Fruit fly (Drosophila melanogaster) whole organism, adult: ENCODE results near the gene CG32669.

Source experiments
- CG11617 ChIP-seq: fragments of 200-800 bp; sonication (Bioruptor generic); optimal IDR thresholded peaks from 2 replicates; lab custom pipeline; 2017; ENCODE audit warnings: mild to moderate bottlenecking, missing biosample characterization, missing genetic modification reagents, missing genetic modification characterization
- CG12768 ChIP-seq: fragments of 200-800 bp; sonication (Bioruptor generic); optimal IDR thresholded peaks from 2 replicates; lab custom pipeline; 2017; ENCODE audit warnings: missing biosample characterization, missing genetic modification characterization, mild to moderate bottlenecking, moderate library complexity, missing genetic modification reagents
- CG14711 ChIP-seq: fragments of 200-800 bp; sonication (Bioruptor generic); optimal IDR thresholded peaks from 2 replicates; lab custom pipeline; 2018; ENCODE audit warnings: missing biosample characterization, mild to moderate bottlenecking, missing genetic modification characterization, moderate library complexity
- CG1620 ChIP-seq: fragments of 200-800 bp; sonication (Bioruptor generic); optimal IDR thresholded peaks from 2 replicates; lab custom pipeline; 2016; ENCODE audit warnings: missing biosample characterization, missing genetic modification characterization
- CG33017 ChIP-seq: fragments of 200-800 bp; sonication (Bioruptor generic); optimal IDR thresholded peaks from 2 replicates; lab custom pipeline; 2018; ENCODE audit warnings: missing biosample characterization, mild to moderate bottlenecking, missing genetic modification characterization, moderate library complexity
- CG5204 ChIP-seq: fragments of 200-800 bp; sonication (Bioruptor generic); optimal IDR thresholded peaks from 2 replicates; lab custom pipeline; 2016; ENCODE audit warnings: missing biosample characterization, missing genetic modification characterization
- CG7045 ChIP-seq: fragments of 200-800 bp; sonication (Bioruptor generic); optimal IDR thresholded peaks from 2 replicates; lab custom pipeline; 2017; ENCODE audit warnings: missing biosample characterization, mild to moderate bottlenecking, missing genetic modification characterization
- CG7101 ChIP-seq: fragments of 200-800 bp; sonication (Bioruptor generic); optimal IDR thresholded peaks from 2 replicates; lab custom pipeline; 2018; ENCODE audit warnings: missing biosample characterization, mild to moderate bottlenecking, missing genetic modification characterization, moderate library complexity
- Clk ChIP-seq: fragments of 200-800 bp; sonication (Bioruptor generic); optimal IDR thresholded peaks from 2 replicates; lab custom pipeline; 2017; ENCODE audit warnings: missing biosample characterization, missing genetic modification characterization
- Crg-1 ChIP-seq: fragments of 200-800 bp; sonication (Bioruptor generic); optimal IDR thresholded peaks from 2 replicates; lab custom pipeline; 2016; ENCODE audit warnings: missing biosample characterization, missing genetic modification characterization
- Hr96 ChIP-seq: fragments of 200-800 bp; sonication (Bioruptor generic); optimal IDR thresholded peaks from 2 replicates; lab custom pipeline; 2016; ENCODE audit warnings: missing biosample characterization, missing genetic modification characterization
- Mnt ChIP-seq: fragments of 200-800 bp; sonication (Bioruptor generic); optimal IDR thresholded peaks from 2 replicates; lab custom pipeline; 2016; ENCODE audit warnings: missing biosample characterization, mild to moderate bottlenecking, missing genetic modification characterization
- bab1 ChIP-seq: fragments of 200-800 bp; sonication (Bioruptor generic); optimal IDR thresholded peaks from 3 replicates; lab custom pipeline; 2019; ENCODE audit warnings: missing biosample characterization, mild to moderate bottlenecking, missing genetic modification characterization, moderate library complexity
- cic ChIP-seq: fragments of 200-800 bp; sonication (Bioruptor generic); optimal IDR thresholded peaks from 2 replicates; lab custom pipeline; 2017; ENCODE audit warnings: missing biosample characterization, mild to moderate bottlenecking, missing genetic modification characterization, moderate library complexity
- cnc ChIP-seq, 2 experiments: fragments of >200 bp; optimal IDR thresholded peaks; 2 replicates each; lab custom pipeline; 2017
- kay ChIP-seq: fragments of 200-800 bp; sonication (Bioruptor generic); peaks from one replicate; lab custom pipeline; 2016; ENCODE audit warnings: missing biosample characterization, missing genetic modification characterization, borderline replicate concordance
- ovo ChIP-seq: fragments of 200-800 bp; sonication (Bioruptor generic); optimal IDR thresholded peaks from 2 replicates; lab custom pipeline; 2016; ENCODE audit warnings: missing biosample characterization, missing genetic modification characterization
- pad ChIP-seq: fragments of 200-800 bp; sonication (Bioruptor generic); optimal IDR thresholded peaks from 3 replicates; lab custom pipeline; 2017; ENCODE audit warnings: missing biosample characterization, missing genetic modification characterization, mild to moderate bottlenecking, moderate library complexity, missing genetic modification reagents
- tj ChIP-seq: fragments of 200-800 bp; sonication (Bioruptor generic); optimal IDR thresholded peaks from 3 replicates; lab custom pipeline; 2017; ENCODE audit warnings: missing biosample characterization, mild to moderate bottlenecking, missing genetic modification characterization, moderate library complexity
- toe ChIP-seq: fragments of 200-800 bp; sonication (Bioruptor generic); optimal IDR thresholded peaks from 2 replicates; lab custom pipeline; 2016; ENCODE audit warnings: missing biosample characterization, missing genetic modification characterization

CG32669 gene

DNA sequence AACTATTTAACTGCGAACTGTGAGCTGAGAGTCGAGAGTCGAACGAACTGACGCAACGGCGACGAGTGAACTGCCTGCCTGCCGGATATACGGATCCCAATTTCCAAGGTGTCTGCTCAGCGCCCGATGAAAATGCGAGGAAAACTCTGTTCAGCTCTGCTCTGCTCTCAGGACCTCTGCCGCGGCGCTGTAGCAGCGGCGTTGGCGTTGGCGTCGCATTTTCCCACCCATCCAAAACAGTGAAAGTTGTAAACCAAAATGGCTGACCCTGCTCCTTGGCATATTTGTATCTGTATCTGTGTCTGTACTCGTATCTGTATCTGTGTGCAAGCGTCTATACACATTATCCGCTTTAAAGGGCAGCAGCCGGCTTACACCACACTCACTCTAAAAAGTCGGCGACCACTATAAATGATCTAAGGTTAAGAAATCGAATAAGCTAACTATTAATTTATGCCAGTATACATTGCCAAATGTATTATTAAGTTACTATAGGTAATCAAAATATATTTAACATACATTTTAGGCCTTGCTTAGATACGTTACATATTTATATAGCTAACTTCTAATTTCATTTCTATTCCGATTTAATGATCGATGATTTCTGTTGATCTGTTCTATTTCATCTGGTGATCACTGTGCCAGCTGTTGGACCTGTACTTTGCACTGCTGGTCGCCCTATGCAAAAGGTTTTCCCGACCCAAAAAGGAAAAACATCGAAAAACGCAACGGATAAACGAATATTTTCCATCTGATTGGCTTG lies 22.0 kb downstream of the CG32669 start:
- TF ChIP-seq kay (GFP tag; lab: Kevin White, UChicago) (no peak), Mnt (no peak), CG14711 (tag; lab: Kevin White, UChicago) (no peak), ovo (no peak)

DNA sequence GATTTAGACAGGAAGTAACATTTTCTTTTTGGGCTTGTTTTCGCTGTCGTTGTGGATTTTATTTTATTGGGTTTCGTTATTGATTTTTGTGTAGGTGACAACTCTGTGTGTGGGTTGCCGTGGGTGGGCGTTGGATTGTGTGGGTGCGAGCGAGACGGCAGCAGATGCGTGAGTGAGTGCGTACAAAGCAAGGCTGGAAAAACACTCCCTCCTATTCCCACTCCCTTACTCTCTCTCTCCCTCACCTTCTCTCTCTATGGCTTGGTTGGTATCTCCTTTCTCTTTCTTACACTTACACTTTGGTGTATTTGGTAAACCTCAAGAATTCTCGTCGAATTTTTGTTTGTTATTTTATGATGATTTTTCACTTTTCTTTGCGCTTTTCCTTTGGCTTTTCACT lies 22.8 kb downstream of the CG32669 start:
- TF ChIP-seq kay (GFP tag; lab: Kevin White, UChicago), result no peak
- no peak for TF ChIP-seq Hr96 (GFP tag; lab: Kevin White, UChicago)
- no peak for TF ChIP-seq CG12768 (GFP tag; lab: Kevin White, UChicago)
- no peak for TF ChIP-seq tj (GFP tag; lab: Kevin White, UChicago)
- no peak for TF ChIP-seq CG7045 (GFP tag; lab: Kevin White, UChicago)
- TF ChIP-seq Mnt, result no peak
- no peak for TF ChIP-seq ovo
- TF ChIP-seq CG14711 (tag; lab: Kevin White, UChicago), result peak; percentile 27

DNA sequence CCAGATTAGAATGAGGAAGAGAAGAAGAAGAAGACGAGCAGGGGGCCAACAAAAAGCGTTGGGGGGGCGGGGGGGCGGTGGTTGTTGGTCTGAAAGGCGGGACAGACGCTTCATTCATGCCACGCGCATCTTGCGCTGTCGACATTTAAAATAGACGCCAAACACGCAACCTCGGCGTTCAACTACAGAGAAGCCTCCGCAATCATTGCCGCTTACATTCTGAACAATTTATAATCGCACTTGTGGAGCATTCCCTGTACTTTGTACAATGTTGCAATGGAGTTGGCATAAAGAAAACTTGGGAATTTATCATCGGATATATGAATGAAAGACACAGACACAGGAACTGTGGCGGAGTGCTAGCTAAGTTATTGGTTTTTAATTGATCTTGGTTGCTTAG lies 24.1 kb downstream of the CG32669 start:
- TF ChIP-seq cic (GFP tag; lab: Kevin White, UChicago) (no peak), Crg-1 (no peak), Clk (GFP tag; lab: Kevin White, UChicago) (no peak), CG5204 (GFP tag; lab: Kevin White, UChicago) (no peak), tj (GFP tag; lab: Kevin White, UChicago) (no peak)

- no peak for TF ChIP-seq CG1620 (GFP tag; lab: Kevin White, UChicago)
- no peak for TF ChIP-seq CG11617 (GFP tag; lab: Kevin White, UChicago)
- TF ChIP-seq Mnt, result no peak
- no peak for TF ChIP-seq Clk (GFP tag; lab: Kevin White, UChicago)
- no peak for TF ChIP-seq CG33017
- TF ChIP-seq CG14711 (tag; lab: Kevin White, UChicago), result no peak
- TF ChIP-seq CG7045 (GFP tag; lab: Kevin White, UChicago), result no peak
- no peak for TF ChIP-seq cnc (optimal IDR thresholded peaks at IDR 0.05; lab: Kevin White, UChicago)
- no peak for TF ChIP-seq bab1 (GFP tag; lab: Kevin White, UChicago)
- TF ChIP-seq CG7101 (tag; lab: Kevin White, UChicago), result no peak
- TF ChIP-seq Crg-1, result no peak
- TF ChIP-seq cic (GFP tag; lab: Kevin White, UChicago), result no peak
- no peak for TF ChIP-seq Hr96 (GFP tag; lab: Kevin White, UChicago)
- TF ChIP-seq tj (GFP tag; lab: Kevin White, UChicago), result no peak
- no peak for TF ChIP-seq toe
- no peak for TF ChIP-seq ovo
- TF ChIP-seq CG5204 (GFP tag; lab: Kevin White, UChicago), result no peak
- no peak for TF ChIP-seq pad (GFP tag; lab: Kevin White, UChicago)
- TF ChIP-seq CG12768 (GFP tag; lab: Kevin White, UChicago), result no peak
Observed at dm6 chrX:10816856-10817255, 28.0 kb downstream of the CG32669 start.

- TF ChIP-seq Hr96 (GFP tag; lab: Kevin White, UChicago) (no peak), Mnt (no peak), CG7101 (tag; lab: Kevin White, UChicago) (no peak), pad (GFP tag; lab: Kevin White, UChicago) (peak; percentile 95), tj (GFP tag; lab: Kevin White, UChicago) (peak; percentile 57), CG5204 (GFP tag; lab: Kevin White, UChicago) (no peak)
Observed at dm6 chrX:10815511-10816080, 29.3 kb downstream of the CG32669 start.

DNA sequence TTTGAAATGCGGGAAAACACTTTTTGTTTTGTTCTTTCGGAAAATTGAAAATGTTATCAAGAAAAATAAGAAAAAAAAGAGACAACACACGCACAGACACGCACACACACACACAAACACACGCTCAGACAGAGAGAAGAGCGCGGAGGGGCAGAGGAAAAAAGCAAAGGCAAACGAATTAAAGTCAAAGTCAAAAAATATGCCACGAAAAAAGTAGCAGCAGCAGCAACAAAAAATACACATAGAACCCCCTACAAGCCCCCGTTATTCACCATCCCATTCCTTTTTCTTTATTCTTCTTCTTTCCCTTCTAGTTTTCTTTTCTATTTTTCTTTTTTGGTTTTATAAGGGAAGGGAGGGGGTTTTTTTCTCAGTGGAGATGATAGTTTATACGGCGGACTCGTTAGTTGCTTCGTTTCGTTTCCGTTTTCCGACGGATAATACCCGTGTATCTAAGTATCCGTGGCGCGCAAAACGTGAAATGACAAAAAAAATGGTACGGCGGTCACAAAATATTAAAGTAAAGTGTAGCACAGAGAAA lies 30.0 kb downstream of the CG32669 start:
- no peak for TF ChIP-seq CG11617 (GFP tag; lab: Kevin White, UChicago)
- no peak for TF ChIP-seq CG1620 (GFP tag; lab: Kevin White, UChicago)
- TF ChIP-seq CG12768 (GFP tag; lab: Kevin White, UChicago), result no peak
- no peak for TF ChIP-seq CG5204 (GFP tag; lab: Kevin White, UChicago)
- no peak for TF ChIP-seq bab1 (GFP tag; lab: Kevin White, UChicago)
- no peak for TF ChIP-seq Mnt
- no peak for TF ChIP-seq tj (GFP tag; lab: Kevin White, UChicago)
- no peak for TF ChIP-seq ovo

- TF ChIP-seq cic (GFP tag; lab: Kevin White, UChicago) (no peak), bab1 (GFP tag; lab: Kevin White, UChicago) (no peak), CG33017 (no peak), CG11617 (GFP tag; lab: Kevin White, UChicago) (no peak), CG7101 (tag; lab: Kevin White, UChicago) (no peak), kay (GFP tag; lab: Kevin White, UChicago) (no peak), pad (GFP tag; lab: Kevin White, UChicago) (no peak), Mnt (no peak), CG12768 (GFP tag; lab: Kevin White, UChicago) (no peak), Hr96 (GFP tag; lab: Kevin White, UChicago) (no peak), CG7045 (GFP tag; lab: Kevin White, UChicago) (no peak), toe (no peak), cnc (optimal IDR thresholded peaks at IDR 0.05; lab: Kevin White, UChicago) (no peak), Crg-1 (no peak), tj (GFP tag; lab: Kevin White, UChicago) (no peak), CG5204 (GFP tag; lab: Kevin White, UChicago) (no peak)
Observed at dm6 chrX:10814113-10814512, 30.8 kb downstream of the CG32669 start.
